Fruit fly (Drosophila melanogaster) whole organism, wandering third instar larva: Measurements from ENCODE around the gene Nprl3.

Experiments
- Abd-B ChIP-seq: fragments of >200 bp; optimal IDR thresholded peaks from 2 replicates; lab custom pipeline; 2017; ENCODE audit warnings: missing biosample characterization, missing genetic modification characterization
- CG32264 ChIP-seq: fragments of 200-800 bp; sonication (Bioruptor generic); optimal IDR thresholded peaks from 2 replicates; lab custom pipeline; 2016; ENCODE audit warnings: missing biosample characterization, missing genetic modification characterization
- CG9705 ChIP-seq: fragments of 200-800 bp; sonication (Bioruptor generic); optimal IDR thresholded peaks from 2 replicates; lab custom pipeline; 2018; ENCODE audit warnings: missing biosample characterization, mild to moderate bottlenecking, missing genetic modification characterization
- CrebA ChIP-seq: fragments of 200-800 bp; sonication (Bioruptor generic); optimal IDR thresholded peaks from 2 replicates; lab custom pipeline; 2016; ENCODE audit warnings: missing biosample characterization, mild to moderate bottlenecking, missing genetic modification characterization, borderline replicate concordance
- Dfd ChIP-seq: fragments of >200 bp; optimal IDR thresholded peaks from 2 replicates; lab custom pipeline; 2017; ENCODE audit warnings: missing biosample characterization, missing genetic modification characterization
- Dif ChIP-seq: fragments of 200-275, 200-300 bp; sonication (Bioruptor generic); optimal IDR thresholded peaks from 2 replicates; lab custom pipeline; 2018; ENCODE audit warnings: missing biosample characterization, missing genetic modification characterization; ENCODE audit not compliant: partially characterized antibody
- GATAd ChIP-seq: sonication (Bioruptor generic); optimal IDR thresholded peaks from 2 replicates; lab custom pipeline; 2016; ENCODE audit warnings: missing biosample characterization, missing genetic modification characterization
- HLH106 ChIP-seq: fragments of 200-800 bp; optimal IDR thresholded peaks from 3 replicates; lab custom pipeline; 2019; ENCODE audit warnings: missing biosample characterization, mild to moderate bottlenecking, missing genetic modification characterization, moderate library complexity
- Hnf4 ChIP-seq: fragments of 200-800 bp; sonication (Bioruptor generic); optimal IDR thresholded peaks from 2 replicates; lab custom pipeline; 2016; ENCODE audit warnings: missing biosample characterization, mild to moderate bottlenecking, missing genetic modification characterization
- Hr78 ChIP-seq: fragments of >200 bp; optimal IDR thresholded peaks from 2 replicates; lab custom pipeline; 2017; ENCODE audit warnings: missing biosample characterization, missing genetic modification characterization
- Hr83 ChIP-seq: fragments of 200-300 bp; sonication (Bioruptor generic); optimal IDR thresholded peaks from 2 replicates; lab custom pipeline; 2016; ENCODE audit warnings: missing biosample characterization, mild to moderate bottlenecking, missing genetic modification characterization, moderate library complexity; ENCODE audit not compliant: poor library complexity, severe bottlenecking
- Jra ChIP-seq: sonication (Bioruptor generic); optimal IDR thresholded peaks from 2 replicates; lab custom pipeline; 2016; ENCODE audit warnings: missing biosample characterization, missing genetic modification characterization
- Mio ChIP-seq: sonication (Bioruptor generic); optimal IDR thresholded peaks from 2 replicates; lab custom pipeline; 2016; ENCODE audit warnings: missing biosample characterization, missing genetic modification characterization
- Myc ChIP-seq: fragments of >200 bp; optimal IDR thresholded peaks from 2 replicates; lab custom pipeline; 2017
- N ChIP-seq: fragments of >200 bp; optimal IDR thresholded peaks from 2 replicates; lab custom pipeline; 2018; ENCODE audit warnings: missing biosample characterization, missing external identifiers, missing genetic modification characterization
- OdsH ChIP-seq: fragments of 200-800 bp; sonication (Bioruptor generic); optimal IDR thresholded peaks from 2 replicates; lab custom pipeline; 2016; ENCODE audit warnings: missing biosample characterization, mild to moderate bottlenecking, missing genetic modification characterization
- Rel ChIP-seq, 2 experiments: fragments of 200-800 bp; sonication (Bioruptor generic) in 1 of 2; optimal IDR thresholded peaks; 2 replicates in 1 of 2; 3 replicates in 1 of 2; lab custom pipeline; 2016 to 2019; ENCODE audit warnings: mild to moderate bottlenecking in 2 of 2, missing biosample characterization in 2 of 2, missing genetic modification characterization in 2 of 2, moderate library complexity in 1 of 2
- Sp1 ChIP-seq: fragments of 200-800 bp; sonication (Bioruptor generic); optimal IDR thresholded peaks from 3 replicates; lab custom pipeline; 2019; ENCODE audit warnings: missing biosample characterization, mild to moderate bottlenecking, missing genetic modification characterization, moderate library complexity
- Vsx2 ChIP-seq: fragments of 200-300, 225-300 bp; sonication (Bioruptor generic); optimal IDR thresholded peaks from 2 replicates; lab custom pipeline; 2018; ENCODE audit warnings: missing biosample characterization, missing genetic modification characterization; ENCODE audit not compliant: partially characterized antibody
- br ChIP-seq: fragments of 200-800 bp; sonication (Bioruptor generic); optimal IDR thresholded peaks from 2 replicates; lab custom pipeline; 2016; ENCODE audit warnings: missing biosample characterization, missing genetic modification characterization
- brk ChIP-seq: fragments of 200-800 bp; sonication (Bioruptor generic); optimal IDR thresholded peaks from 2 replicates; lab custom pipeline; 2016; ENCODE audit warnings: missing biosample characterization, mild to moderate bottlenecking, missing genetic modification characterization
- dl ChIP-seq, 2 experiments: fragments of 175-275, 200-275 bp in 1 of 2; fragments of 200-275 bp in 1 of 2; sonication (Bioruptor generic); optimal IDR thresholded peaks; lab custom pipeline; 2018; ENCODE audit warnings: mild to moderate bottlenecking in 2 of 2, missing biosample characterization in 2 of 2, missing genetic modification characterization in 2 of 2, moderate library complexity in 2 of 2; ENCODE audit not compliant: partially characterized antibody in 2 of 2, insufficient read depth in 1 of 2
- dmrt93B ChIP-seq: fragments of 200-800 bp; sonication (Bioruptor generic); optimal IDR thresholded peaks from 2 replicates; lab custom pipeline; 2018; ENCODE audit warnings: missing biosample characterization, mild to moderate bottlenecking, missing genetic modification characterization
- dsf ChIP-seq: sonication (Bioruptor generic); optimal IDR thresholded peaks from 2 replicates; lab custom pipeline; 2016; ENCODE audit warnings: missing biosample characterization, missing genetic modification characterization, borderline replicate concordance
- ey ChIP-seq: fragments of 200-800 bp; sonication (Bioruptor generic); optimal IDR thresholded peaks from 2 replicates; lab custom pipeline; 2016; ENCODE audit warnings: missing biosample characterization, missing genetic modification characterization
- foxo ChIP-seq, 2 experiments: fragments of 200-800 bp; sonication (Bioruptor generic); optimal IDR thresholded peaks; 2 replicates in 1 of 2; 3 replicates in 1 of 2; lab custom pipeline; 2016 to 2017; ENCODE audit warnings: missing biosample characterization in 2 of 2, missing genetic modification characterization in 2 of 2
- fru ChIP-seq: fragments of 200-800 bp; sonication (Bioruptor generic); optimal IDR thresholded peaks from 3 replicates; lab custom pipeline; 2016; ENCODE audit warnings: missing biosample characterization, mild to moderate bottlenecking, missing genetic modification characterization
- h ChIP-seq: fragments of 200-800 bp; sonication (Bioruptor generic); optimal IDR thresholded peaks from 3 replicates; lab custom pipeline; 2016; ENCODE audit warnings: missing biosample characterization, mild to moderate bottlenecking, missing genetic modification characterization
- jim ChIP-seq: fragments of 175-275, 200-325 bp; sonication (Bioruptor generic); optimal IDR thresholded peaks from 2 replicates; lab custom pipeline; 2016; ENCODE audit warnings: missing biosample characterization, mild to moderate bottlenecking, missing genetic modification characterization
- lola ChIP-seq: fragments of >200 bp; optimal IDR thresholded peaks from 2 replicates; lab custom pipeline; 2017; ENCODE audit warnings: missing biosample characterization, missing genetic modification characterization
- pan ChIP-seq: fragments of >200 bp; optimal IDR thresholded peaks from 2 replicates; lab custom pipeline; 2017
- psq ChIP-seq: fragments of 200-800 bp; sonication (Bioruptor generic); optimal IDR thresholded peaks from 3 replicates; lab custom pipeline; 2017; ENCODE audit warnings: missing biosample characterization, mild to moderate bottlenecking, missing genetic modification characterization, moderate library complexity
- rgr ChIP-seq: fragments of 200-800 bp; sonication (Bioruptor generic); optimal IDR thresholded peaks from 3 replicates; lab custom pipeline; 2016; ENCODE audit warnings: missing biosample characterization, mild to moderate bottlenecking, missing genetic modification characterization
- sage ChIP-seq: fragments of 200-800 bp; sonication (Bioruptor generic); optimal IDR thresholded peaks from 2 replicates; lab custom pipeline; 2016; ENCODE audit warnings: missing biosample characterization, mild to moderate bottlenecking, missing genetic modification characterization
- sv ChIP-seq: fragments of 200-800 bp; sonication (Bioruptor generic); optimal IDR thresholded peaks from 3 replicates; lab custom pipeline; 2016; ENCODE audit warnings: missing biosample characterization, missing genetic modification characterization
- tai ChIP-seq: sonication (Bioruptor generic); optimal IDR thresholded peaks from 2 replicates; lab custom pipeline; 2016; ENCODE audit warnings: missing biosample characterization, missing genetic modification characterization
- usp ChIP-seq: fragments of >200 bp; optimal IDR thresholded peaks from 2 replicates; lab custom pipeline; 2017; ENCODE audit warnings: missing biosample characterization, missing genetic modification characterization
- woc ChIP-seq: sonication (Bioruptor generic); optimal IDR thresholded peaks from 2 replicates; lab custom pipeline; 2016; ENCODE audit warnings: missing biosample characterization, mild to moderate bottlenecking, missing genetic modification characterization

Nprl3 gene

DNA sequence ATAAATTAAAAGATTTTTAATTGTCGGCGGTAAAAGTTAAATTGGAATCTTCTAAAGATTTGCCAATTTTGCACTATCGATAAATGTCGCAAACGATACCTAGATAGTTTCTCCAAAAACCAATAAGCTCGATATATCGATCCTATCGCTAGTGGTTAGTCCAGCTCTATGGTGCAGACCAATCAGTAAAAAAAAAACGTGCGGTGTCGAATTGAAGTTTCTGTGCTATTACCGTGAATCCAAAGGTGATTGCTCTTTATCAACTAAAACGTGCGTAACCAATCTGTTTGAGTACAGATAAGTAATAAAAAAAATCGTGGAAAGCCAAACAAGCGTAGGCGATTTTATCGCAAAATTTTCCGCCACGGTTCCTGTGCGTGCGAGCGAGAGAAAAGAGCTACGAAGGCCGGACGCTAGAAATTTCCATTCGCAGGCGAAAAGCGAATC lies 35.2 kb upstream of the Nprl3 start, which contains the start of gene Hsp110 (continued):
- TF ChIP-seq ey (GFP tag; lab: Kevin White, UChicago), result no peak
- TF ChIP-seq, all 38 proteins: peak for 16

DNA sequence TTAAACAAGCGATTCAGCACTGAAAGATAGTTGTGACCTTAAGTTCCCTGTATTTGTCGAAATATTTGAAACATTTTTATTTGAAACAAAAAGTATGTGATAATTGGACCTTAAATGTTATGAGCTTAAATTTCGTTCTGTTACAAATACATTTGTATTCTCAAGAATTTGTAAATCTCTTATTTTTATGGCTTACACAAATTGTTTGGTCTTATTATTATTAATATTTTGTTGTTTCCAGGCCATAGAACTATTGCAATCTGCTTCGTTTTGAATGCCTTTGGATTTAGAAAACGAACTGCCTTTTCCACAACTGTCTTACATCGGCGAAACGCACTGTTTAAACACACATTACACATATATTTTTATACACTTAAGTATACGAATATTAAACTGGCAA lies 32.8 kb upstream of the Nprl3 start, which contains the start of gene CG6661:
Gene CG6661, plus strand, starts transcription at position 301 of the 400 bp plus-strand sequence.
- TF ChIP-seq CrebA (no peak), dmrt93B (no peak), foxo (GFP tag; optimal IDR thresholded peaks at IDR 0.05; lab: Kevin White, UChicago) (no peak), Abd-B (no peak), N (GFP tag; lab: Kevin White, UChicago) (no peak), dsf (GFP tag; lab: Kevin White, UChicago) (no peak), OdsH (GFP tag; lab: Kevin White, UChicago) (no peak), fru (GFP tag; lab: Kevin White, UChicago) (no peak), Vsx2 (GFP tag; lab: Kevin White, UChicago) (no peak), GATAd (GFP tag; lab: Kevin White, UChicago) (no peak), Hr78 (no peak), sage (no peak), ey (GFP tag; lab: Kevin White, UChicago) (no peak), brk (GFP tag; lab: Kevin White, UChicago) (no peak), CG9705 (no peak), HLH106 (no peak), CG32264 (GFP tag; lab: Kevin White, UChicago) (no peak), Hr83 (GFP tag; lab: Kevin White, UChicago) (no peak), Dfd (no peak), Sp1 (GFP tag; lab: Kevin White, UChicago) (no peak)

DNA sequence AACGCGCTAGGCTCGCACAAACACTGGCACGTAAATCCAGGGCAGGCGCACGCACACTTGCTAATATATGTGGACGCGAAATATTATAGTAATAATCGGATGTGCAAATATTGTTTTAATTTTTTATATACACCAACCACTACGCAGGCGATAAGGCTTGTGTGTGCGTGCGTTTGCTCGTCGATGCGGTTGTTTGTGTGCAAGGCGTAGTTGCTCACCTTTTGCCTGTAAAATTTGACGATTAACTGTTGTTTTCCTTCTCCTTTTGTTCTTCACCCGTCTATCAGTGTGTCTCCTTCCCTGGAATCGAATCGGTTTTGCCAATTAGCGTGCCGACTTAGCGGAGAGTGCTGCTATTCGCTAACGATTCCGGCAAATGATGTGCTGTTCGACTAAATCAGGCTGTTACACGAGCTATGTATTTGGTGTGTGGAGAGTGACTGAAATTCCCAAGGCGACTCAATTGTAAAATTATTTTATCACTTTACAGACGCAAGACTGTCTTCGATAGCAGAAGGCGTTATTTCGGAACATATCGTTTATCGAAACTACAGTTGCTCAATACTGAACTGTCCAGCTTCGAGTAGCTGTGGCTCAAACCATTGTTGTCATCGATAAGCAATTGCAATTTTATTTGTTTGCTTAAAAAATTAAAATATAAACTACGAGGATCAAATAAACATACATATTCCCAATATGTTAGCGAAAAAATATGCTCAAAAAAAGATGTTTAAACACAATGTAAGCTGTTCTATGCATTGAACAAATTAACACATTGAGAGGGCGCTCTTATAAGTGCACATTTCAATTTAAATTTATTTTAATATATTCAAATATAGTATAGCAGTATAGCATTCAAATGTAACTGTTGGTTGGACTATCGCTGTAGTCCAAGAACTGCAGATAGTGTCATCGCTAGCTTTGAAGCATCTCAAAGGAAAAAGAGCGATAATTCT lies 29.8 kb upstream of the Nprl3 start, which contains the start of the genes CG6650 and endos:
Gene CG6650, plus strand, starts transcription at position 280 of the 956 bp plus-strand sequence.
Gene endos, minus strand, starts transcription at position 536 of the 956 bp plus-strand sequence.
- no peak for TF ChIP-seq pan (lab: Kevin White, UChicago)
- TF ChIP-seq br (GFP tag; lab: Kevin White, UChicago), result peak; percentile 58
- no peak for TF ChIP-seq dl (GFP tag; optimal IDR thresholded peaks at IDR 0.05; lab: Kevin White, UChicago; ENCODE audit: insufficient read depth in 1 of 2, partially characterized antibody in 2 of 2)
- TF ChIP-seq GATAd (GFP tag; lab: Kevin White, UChicago), result no peak
- no peak for TF ChIP-seq jim (GFP tag; lab: Kevin White, UChicago)
- peak; percentile 28 for TF ChIP-seq Myc
- no peak for TF ChIP-seq Hr78
- peak; percentile 38 for TF ChIP-seq brk (GFP tag; lab: Kevin White, UChicago)
- peak; percentile 4 for TF ChIP-seq dsf (GFP tag; lab: Kevin White, UChicago)
- peak; percentile 51 for TF ChIP-seq N (GFP tag; lab: Kevin White, UChicago)
- TF ChIP-seq sv (GFP tag; lab: Kevin White, UChicago), result no peak
- peak; percentile 26 for TF ChIP-seq Rel (GFP tag; optimal IDR thresholded peaks at IDR 0.05; lab: Kevin White, UChicago)
- TF ChIP-seq Rel (tag; optimal IDR thresholded peaks at IDR 0.05; lab: Kevin White, UChicago), result peak; percentile 60
- TF ChIP-seq CG32264 (GFP tag; lab: Kevin White, UChicago), result no peak
- peak; percentile 43 for TF ChIP-seq sage
- peak; percentile 74 for TF ChIP-seq h (GFP tag; lab: Kevin White, UChicago)
- TF ChIP-seq HLH106, result peak; percentile 62
- TF ChIP-seq woc (GFP tag; lab: Kevin White, UChicago), result peak; percentile 38
- no peak for TF ChIP-seq Dfd
- TF ChIP-seq foxo (GFP tag; optimal IDR thresholded peaks at IDR 0.05; lab: Kevin White, UChicago), result peak in 1 of 2 experiments; percentile 31
- peak; percentile 68 for TF ChIP-seq CG9705
- TF ChIP-seq rgr, result peak; percentile 53
- no peak for TF ChIP-seq lola (GFP tag; lab: Kevin White, UChicago)
- TF ChIP-seq tai (GFP tag; lab: Kevin White, UChicago), result no peak
- peak; percentile 43 for TF ChIP-seq OdsH (GFP tag; lab: Kevin White, UChicago)
- no peak for TF ChIP-seq Mio (GFP tag; lab: Kevin White, UChicago)
- no peak for TF ChIP-seq ey (GFP tag; lab: Kevin White, UChicago)
- peak; percentile 41 for TF ChIP-seq Hnf4 (GFP tag; lab: Kevin White, UChicago)
- no peak for TF ChIP-seq usp (GFP tag; lab: Kevin White, UChicago)
- TF ChIP-seq dmrt93B, result no peak
- TF ChIP-seq Jra (GFP tag; lab: Kevin White, UChicago), result peak; percentile 37
- TF ChIP-seq Abd-B, result no peak
- TF ChIP-seq Sp1 (GFP tag; lab: Kevin White, UChicago), result peak; percentile 49
- TF ChIP-seq psq (GFP tag; lab: Kevin White, UChicago), result peak; percentile 69
- no peak for TF ChIP-seq CrebA
- no peak for TF ChIP-seq Vsx2 (GFP tag; lab: Kevin White, UChicago)
- TF ChIP-seq fru (GFP tag; lab: Kevin White, UChicago), result peak; percentile 63
- no peak for TF ChIP-seq Dif (GFP tag; lab: Kevin White, UChicago)
- TF ChIP-seq Hr83 (GFP tag; lab: Kevin White, UChicago), result peak; percentile 85
